Worm (Caenorhabditis elegans): ENCODE measurements around the gene cpt-4.

DNA sequence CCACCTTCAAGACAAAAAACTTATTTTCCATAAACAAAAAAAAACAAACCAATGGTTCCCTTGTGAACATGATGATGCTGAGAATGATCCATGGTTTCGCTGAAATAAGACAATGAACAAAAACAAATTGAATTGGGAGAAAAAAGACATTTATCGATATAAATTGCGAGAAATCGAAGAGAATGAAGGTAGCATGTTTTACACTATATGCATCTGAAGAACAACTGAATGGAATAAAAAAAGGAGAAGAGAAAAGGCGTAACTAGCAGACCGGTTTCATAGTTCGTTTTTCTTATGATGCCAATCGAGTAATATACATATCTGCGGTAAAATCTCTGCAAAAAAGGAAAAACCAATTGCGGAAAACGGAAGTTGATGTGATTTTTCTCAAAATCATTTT lies 41.9 kb upstream of the cpt-4 start, which contains the start of gene Y58A7A.1:
- no peak for TF ChIP-seq zag-1 (tag; optimal IDR thresholded peaks at IDR 0.05)
- TF ChIP-seq nhr-11 (tag; optimal IDR thresholded peaks at IDR 0.05): no peak
- TF ChIP-seq nhr-12 (tag; optimal IDR thresholded peaks at IDR 0.05): no peak
- TF ChIP-seq ZK546.5 (tag; optimal IDR thresholded peaks at IDR 0.05): no peak
- TF ChIP-seq tbx-2 (tag; optimal IDR thresholded peaks at IDR 0.05): no peak
- no peak for TF ChIP-seq skn-1 (tag; optimal IDR thresholded peaks at IDR 0.05)
- TF ChIP-seq nhr-23 (tag; optimal IDR thresholded peaks at IDR 0.05): no peak
- no peak for TF ChIP-seq nhr-237 (tag; optimal IDR thresholded peaks at IDR 0.05)
- TF ChIP-seq ceh-9 (tag; optimal IDR thresholded peaks at IDR 0.05): no peak
- no peak for TF ChIP-seq lin-39 (tag; optimal IDR thresholded peaks at IDR 0.05)

All from whole organism, L3 larva.